Worm (Caenorhabditis elegans) whole organism, L4 larva: ENCODE results near the gene T07A9.15.

Experiments used
- F44E2.7 ChIP-seq: fragments of 200-800 bp; sonication (Bioruptor generic); IDR thresholded peaks from 2 replicates; pipeline ENCODE4 v2.1.2; 2022; ENCODE audit warnings: missing genetic modification characterization, missing compliant biosample characterization
- F49E8.2 ChIP-seq: sonication (generic microtip); optimal IDR thresholded peaks from 2 replicates; lab custom pipeline; 2016; ENCODE audit warnings: missing compliant biosample characterization, mild to moderate bottlenecking, missing genetic modification characterization, borderline replicate concordance
- R02D3.7 ChIP-seq: fragments of 150-350 bp; sonication (generic microtip); optimal IDR thresholded peaks from 3 replicates; lab custom pipeline; 2014; ENCODE audit warnings: missing biosample characterization, missing genetic modification characterization
- Y105C5A.15 ChIP-seq: fragments of 200-800 bp; sonication (Bioruptor generic); IDR thresholded peaks from 2 replicates; pipeline ENCODE4 v1.3.6; 2022; ENCODE audit warnings: missing genetic modification characterization, missing compliant biosample characterization
- Y48G9A.11 ChIP-seq: fragments of 200-800 bp; sonication (Bioruptor generic); IDR thresholded peaks from 2 replicates; pipeline ENCODE4 v1.3.6; 2022; ENCODE audit warnings: missing genetic modification reagents, missing genetic modification characterization, missing compliant biosample characterization
- Y75B8A.6 ChIP-seq: fragments of 200-800 bp; sonication (Bioruptor generic); IDR thresholded peaks from 2 replicates; pipeline ENCODE4 v1.3.6; 2022; ENCODE audit warnings: missing genetic modification reagents, missing genetic modification characterization, missing compliant biosample characterization
- ZK546.5 ChIP-seq, 2 experiments: sonication (generic microtip); optimal IDR thresholded peaks; 2 replicates each; lab custom pipeline; 2017; ENCODE audit warnings: missing biosample characterization in 2 of 2, missing genetic modification characterization in 2 of 2
- aha-1 ChIP-seq: fragments of 150-350 bp; peaks from one replicate; lab custom pipeline; 2014; ENCODE audit warnings: missing biosample characterization, missing genetic modification characterization
- ama-1 ChIP-seq: fragments of 150-350 bp; optimal IDR thresholded peaks from 2 replicates; lab custom pipeline; 2014; ENCODE audit warnings: inconsistent platforms, mixed read lengths
- ctbp-1 ChIP-seq: fragments of 200-800 bp; sonication (Bioruptor generic); IDR thresholded peaks from 2 replicates; pipeline ENCODE4 v1.3.6; 2022; ENCODE audit warnings: missing genetic modification reagents, missing genetic modification characterization, missing compliant biosample characterization
- daf-16 ChIP-seq, 3 experiments: sonication (generic microtip); optimal IDR thresholded peaks; 2 replicates each; lab custom pipeline; 2016 to 2017; ENCODE audit warnings: missing genetic modification characterization in 3 of 3, missing genetic modification reagents in 3 of 3, mild to moderate bottlenecking in 2 of 3, missing compliant biosample characterization in 2 of 3, missing biosample characterization in 1 of 3, moderate library complexity in 1 of 3
- daf-19 ChIP-seq: fragments of 200-800 bp; sonication (Bioruptor generic); conservative IDR thresholded peaks from 2 replicates; pipeline ENCODE4 v1.3.6; 2022; ENCODE audit warnings: missing genetic modification characterization, missing compliant biosample characterization
- daf-8 ChIP-seq: fragments of 200-800 bp; sonication (Bioruptor generic); IDR thresholded peaks from 2 replicates; pipeline ENCODE4 v1.3.6; 2022; ENCODE audit warnings: missing genetic modification characterization, missing compliant biosample characterization
- dmd-6 ChIP-seq: fragments of 200-800 bp; sonication (Bioruptor generic); IDR thresholded peaks from 2 replicates; pipeline ENCODE4 v1.3.6; 2022; ENCODE audit warnings: missing genetic modification reagents, missing genetic modification characterization, missing compliant biosample characterization
- dmd-9 ChIP-seq: fragments of 200-800 bp; sonication (Bioruptor generic); IDR thresholded peaks from 2 replicates; pipeline ENCODE4 v1.3.6; 2022; ENCODE audit warnings: missing genetic modification reagents, missing genetic modification characterization, missing compliant biosample characterization
- egl-43 ChIP-seq: fragments of 200-800 bp; sonication (Bioruptor generic); IDR thresholded peaks from 2 replicates; pipeline ENCODE4 v1.3.6; 2022; ENCODE audit warnings: missing genetic modification reagents, missing genetic modification characterization, missing compliant biosample characterization
- fkh-10 ChIP-seq: fragments of 150-350 bp; optimal IDR thresholded peaks from 2 replicates; lab custom pipeline; 2014; ENCODE audit warnings: missing biosample characterization, missing genetic modification reagents, missing genetic modification characterization
- hlh-30 ChIP-seq: sonication (generic microtip); optimal IDR thresholded peaks from 2 replicates; lab custom pipeline; 2017; ENCODE audit warnings: antibody characterized with exemption, mild to moderate bottlenecking, missing genetic modification characterization, missing compliant biosample characterization; ENCODE audit not compliant: insufficient read depth
- hmg-1.1 ChIP-seq: fragments of 200-800 bp; sonication (Bioruptor generic); IDR thresholded peaks from 2 replicates; pipeline ENCODE4 v1.3.6; 2022; ENCODE audit warnings: missing genetic modification reagents, missing genetic modification characterization, missing compliant biosample characterization
- lim-7 ChIP-seq: fragments of 200-800 bp; sonication (Bioruptor generic); IDR thresholded peaks from 2 replicates; pipeline ENCODE4 v1.3.6; 2022; ENCODE audit warnings: missing genetic modification characterization, missing compliant biosample characterization
- lin-1 ChIP-seq: fragments of 200-800 bp; sonication (Bioruptor generic); IDR thresholded peaks from 2 replicates; pipeline ENCODE4 v1.3.6; 2022; ENCODE audit warnings: missing genetic modification reagents, missing genetic modification characterization, missing compliant biosample characterization
- lin-13 ChIP-seq: fragments of 150-350 bp; optimal IDR thresholded peaks from 2 replicates; lab custom pipeline; 2014; ENCODE audit warnings: missing biosample characterization, missing genetic modification reagents, missing genetic modification characterization
- lin-29 ChIP-seq: fragments of 200-800 bp; sonication (Bioruptor generic); IDR thresholded peaks from 2 replicates; pipeline ENCODE4 v1.3.6; 2022; ENCODE audit warnings: missing genetic modification reagents, missing genetic modification characterization, missing compliant biosample characterization
- lin-38 ChIP-seq: fragments of 200-800 bp; sonication (Bioruptor generic); IDR thresholded peaks from 2 replicates; pipeline ENCODE4 v1.3.6; 2022; ENCODE audit warnings: missing genetic modification reagents, missing genetic modification characterization, missing compliant biosample characterization
- lin-39 ChIP-seq: fragments of 150-350 bp; optimal IDR thresholded peaks from 2 replicates; lab custom pipeline; 2014; ENCODE audit warnings: missing biosample characterization, missing genetic modification reagents, missing genetic modification characterization
- madf-5 ChIP-seq, 2 experiments: fragments of 200-800 bp; sonication (Bioruptor generic); IDR thresholded peaks; 2 replicates each; pipeline ENCODE4 v1.3.6; 2022; ENCODE audit warnings: missing compliant biosample characterization in 2 of 2, missing genetic modification characterization in 2 of 2
- mdl-1 ChIP-seq, 2 experiments: fragments of 150-350 bp in 1 of 2; sonication (generic microtip) in 1 of 2; optimal IDR thresholded peaks; 2 replicates each; lab custom pipeline; 2014 to 2017; ENCODE audit warnings: missing biosample characterization in 2 of 2, missing genetic modification characterization in 2 of 2
- mdt-29 ChIP-seq: fragments of 200-800 bp; sonication (Bioruptor generic); IDR thresholded peaks from 2 replicates; pipeline ENCODE4 v1.3.6; 2022; ENCODE audit warnings: missing genetic modification reagents, missing genetic modification characterization, missing compliant biosample characterization
- mep-1 ChIP-seq: fragments of 150-350 bp; sonication (generic microtip); optimal IDR thresholded peaks from 3 replicates; lab custom pipeline; 2014; ENCODE audit warnings: missing biosample characterization, missing genetic modification characterization
- mes-2 ChIP-seq: sonication (generic microtip); optimal IDR thresholded peaks from 2 replicates; lab custom pipeline; 2016; ENCODE audit warnings: missing genotype, mild to moderate bottlenecking, missing genetic modification characterization, missing compliant biosample characterization; ENCODE audit not compliant: poor library complexity, severe bottlenecking
- nhr-10 ChIP-seq: fragments of 150-350 bp; optimal IDR thresholded peaks from 2 replicates; lab custom pipeline; 2014; ENCODE audit warnings: missing biosample characterization, missing genetic modification characterization
- nhr-25 ChIP-seq: sonication (generic microtip); optimal IDR thresholded peaks from 2 replicates; lab custom pipeline; 2017; ENCODE audit warnings: missing genetic modification characterization, mild to moderate bottlenecking, missing compliant biosample characterization, antibody characterized with exemption, moderate library complexity, borderline replicate concordance; ENCODE audit not compliant: insufficient read depth
- nhr-48 ChIP-seq: sonication (generic microtip); optimal IDR thresholded peaks from 2 replicates; lab custom pipeline; 2016; ENCODE audit warnings: mild to moderate bottlenecking, missing genetic modification characterization, missing compliant biosample characterization
- nhr-6 ChIP-seq: fragments of 150-350 bp; optimal IDR thresholded peaks from 2 replicates; lab custom pipeline; 2014; ENCODE audit warnings: missing biosample characterization, missing genetic modification characterization
- rbr-2 ChIP-seq: sonication (generic microtip); optimal IDR thresholded peaks from 2 replicates; lab custom pipeline; 2016; ENCODE audit warnings: missing genotype, missing genetic modification characterization, missing compliant biosample characterization
- saeg-2 ChIP-seq: fragments of 200-800 bp; sonication (Bioruptor generic); IDR thresholded peaks from 2 replicates; pipeline ENCODE4 v1.3.6; 2022; ENCODE audit warnings: missing genetic modification reagents, missing genetic modification characterization, missing compliant biosample characterization
- snpc-1.2 ChIP-seq: fragments of 200-800 bp; sonication (Bioruptor generic); IDR thresholded peaks from 2 replicates; pipeline ENCODE4 v1.3.6; 2022; ENCODE audit warnings: missing genetic modification reagents, missing genetic modification characterization, missing compliant biosample characterization
- tra-1 ChIP-seq: fragments of 200-800 bp; sonication (Bioruptor generic); IDR thresholded peaks from 2 replicates; pipeline ENCODE4 v1.3.6; 2022; ENCODE audit warnings: missing genetic modification reagents, missing genetic modification characterization, missing compliant biosample characterization
- unc-62 ChIP-seq, 3 experiments: fragments of 150-350 bp in 1 of 3; sonication (generic microtip); optimal IDR thresholded peaks in 2 of 3; peaks in 1 of 3; 1 replicate in 1 of 3; 2 replicates in 2 of 3; lab custom pipeline; 2014 to 2017; ENCODE audit warnings: missing biosample characterization in 3 of 3, missing genetic modification characterization in 3 of 3, missing genetic modification reagents in 3 of 3, missing genotype in 1 of 3
- vab-7 ChIP-seq: fragments of 200-800 bp; sonication (Bioruptor generic); IDR thresholded peaks from 2 replicates; pipeline ENCODE4 v1.3.6; 2022; ENCODE audit warnings: missing genetic modification reagents, missing genetic modification characterization, missing compliant biosample characterization
- zag-1 ChIP-seq: fragments of 150-350 bp; optimal IDR thresholded peaks from 2 replicates; lab custom pipeline; 2014; ENCODE audit warnings: missing biosample characterization, missing genetic modification characterization
- zip-2 ChIP-seq: fragments of 150-350 bp; optimal IDR thresholded peaks from 2 replicates; lab custom pipeline; 2014; ENCODE audit warnings: missing biosample characterization, missing genetic modification characterization

The T07A9.15 gene

DNA sequence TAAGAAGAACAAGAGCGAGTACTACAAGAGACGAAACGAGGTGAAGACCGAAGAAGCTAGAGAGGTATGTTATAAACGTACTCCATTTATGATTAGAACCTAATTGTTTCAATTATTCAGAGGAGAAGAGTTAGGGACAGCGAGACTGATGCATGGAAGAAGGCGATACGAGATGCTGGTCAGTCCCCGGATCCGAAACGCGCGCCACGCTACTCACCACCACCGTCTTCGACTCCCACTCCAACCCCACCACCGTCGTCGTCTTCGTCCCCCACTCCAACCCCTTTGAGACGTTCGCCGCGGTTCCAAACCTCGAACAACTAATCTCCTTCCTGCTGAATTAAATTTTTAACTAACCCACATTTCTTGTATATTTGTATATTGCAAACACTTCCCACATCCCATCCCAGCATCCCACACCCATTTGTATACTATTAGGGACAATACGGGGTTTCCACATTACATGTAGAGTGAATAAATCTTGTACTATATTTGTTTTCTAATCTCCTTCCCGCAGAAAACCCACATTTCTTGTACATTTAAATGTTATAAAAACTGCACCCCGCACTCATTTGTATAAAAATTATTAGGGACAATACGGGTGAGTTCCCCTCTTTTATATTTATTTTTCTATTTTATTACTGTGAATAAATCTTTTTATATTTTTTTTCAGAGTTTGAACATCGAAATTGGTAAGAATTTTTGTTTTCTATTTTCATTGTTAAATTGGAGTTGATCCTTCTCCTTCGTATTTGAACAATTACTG lies 5.9 kb downstream of the T07A9.15 start (continued):
- 0 out of 2 replicates have a peak, but pooled peaks have one; percentile 12 for TF ChIP-seq Y48G9A.11 (GFP tag; lab: Robert Waterston, UW)
- TF ChIP-seq egl-43 (GFP tag; lab: Robert Waterston, UW): peak; percentile 71; the same call in 1 of the 2 replicates
- no peak for TF ChIP-seq nhr-6 (tag; lab: Kevin White, UChicago)
- TF ChIP-seq F49E8.2: no peak
- TF ChIP-seq hmg-1.1 (GFP tag; lab: Robert Waterston, UW): no peak
- no peak for TF ChIP-seq R02D3.7
- TF ChIP-seq zip-2: no peak
- no peak for TF ChIP-seq daf-8 (GFP tag; lab: Robert Waterston, UW)
- TF ChIP-seq mep-1 (tag; lab: Kevin White, UChicago): no peak
- TF ChIP-seq rbr-2 (tag; lab: Kevin White, UChicago): no peak

DNA sequence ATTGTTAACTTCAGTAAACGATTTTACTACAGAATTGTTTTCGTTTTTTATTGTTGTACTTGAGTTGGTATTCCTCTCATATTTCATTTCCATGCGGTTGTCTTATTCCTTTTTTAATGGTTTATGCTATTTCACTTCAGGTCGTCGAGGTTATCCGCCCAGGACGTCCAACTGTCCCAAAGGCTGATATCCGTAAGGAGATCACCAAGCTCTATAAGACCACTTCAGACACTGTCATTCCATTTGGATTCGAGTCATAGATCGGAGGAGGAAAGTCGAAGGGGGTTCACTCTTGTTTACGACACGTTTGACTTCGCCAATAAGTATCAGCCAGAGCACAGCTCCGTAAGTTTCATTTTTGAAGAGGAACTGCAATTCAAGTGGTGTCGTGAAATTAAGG lies 6.8 kb downstream of the T07A9.15 start, which contains the start of gene T07A9.14:
Gene T07A9.14 (plus strand): TSS at position 124 of the 400 bp plus-strand sequence.
- TF ChIP-seq ctbp-1 (GFP tag; lab: Robert Waterston, UW): peak; percentile 41
- TF ChIP-seq snpc-1.2 (GFP tag; lab: Robert Waterston, UW): peak; percentile 14; the same call in 1 of the 2 replicates
- no peak for TF ChIP-seq lin-29
- no peak for TF ChIP-seq lin-1 (GFP tag; lab: Robert Waterston, UW)
- TF ChIP-seq tra-1 (GFP tag; lab: Robert Waterston, UW): no peak
- TF ChIP-seq nhr-10 (tag; lab: Kevin White, UChicago): no peak
- no peak for TF ChIP-seq madf-5 (GFP tag; IDR thresholded peaks at IDR 0.05; lab: Robert Waterston, UW)
- 0 out of 2 replicates have a peak, but pooled peaks have one; percentile 4 for TF ChIP-seq lim-7 (GFP tag; lab: Robert Waterston, UW)
- TF ChIP-seq lin-39 (tag; lab: Kevin White, UChicago): no peak
- TF ChIP-seq Y75B8A.6 (GFP tag; lab: Robert Waterston, UW): 0 out of 2 replicates have a peak, but pooled peaks have one; percentile 38
- TF ChIP-seq ZK546.5 (tag; optimal IDR thresholded peaks at IDR 0.05; lab: Kevin White, UChicago): no peak
- TF ChIP-seq unc-62 (GFP tag; optimal IDR thresholded peaks at IDR 0.05 in 1 of 2; lab: Kevin White, UChicago): no peak
- no peak for TF ChIP-seq unc-62 (tag; optimal IDR thresholded peaks at IDR 0.05; lab: Kevin White, UChicago)
- TF ChIP-seq aha-1 (tag; lab: Kevin White, UChicago): peak; percentile 98
- peak; percentile 25 for TF ChIP-seq F49E8.2
- no peak for TF ChIP-seq zag-1
- TF ChIP-seq Y48G9A.11 (GFP tag; lab: Robert Waterston, UW): peak; percentile 66; the same call in 1 of the 2 replicates
- no peak for TF ChIP-seq hlh-30 (tag; lab: Kevin White, UChicago)
- peak; percentile 22; the same call in 1 of the 2 replicates for TF ChIP-seq mdt-29 (GFP tag; lab: Robert Waterston, UW)
- TF ChIP-seq lin-38: peak; percentile 47; the same call in 1 of the 2 replicates
- TF ChIP-seq ama-1 (lab: Kevin White, UChicago): peak; percentile 58
- peak; percentile 44 for TF ChIP-seq mes-2 (tag; lab: Kevin White, UChicago)
- TF ChIP-seq daf-19 (GFP tag; lab: Robert Waterston, UW): no peak
- TF ChIP-seq, all 104 proteins: peak for 11

DNA sequence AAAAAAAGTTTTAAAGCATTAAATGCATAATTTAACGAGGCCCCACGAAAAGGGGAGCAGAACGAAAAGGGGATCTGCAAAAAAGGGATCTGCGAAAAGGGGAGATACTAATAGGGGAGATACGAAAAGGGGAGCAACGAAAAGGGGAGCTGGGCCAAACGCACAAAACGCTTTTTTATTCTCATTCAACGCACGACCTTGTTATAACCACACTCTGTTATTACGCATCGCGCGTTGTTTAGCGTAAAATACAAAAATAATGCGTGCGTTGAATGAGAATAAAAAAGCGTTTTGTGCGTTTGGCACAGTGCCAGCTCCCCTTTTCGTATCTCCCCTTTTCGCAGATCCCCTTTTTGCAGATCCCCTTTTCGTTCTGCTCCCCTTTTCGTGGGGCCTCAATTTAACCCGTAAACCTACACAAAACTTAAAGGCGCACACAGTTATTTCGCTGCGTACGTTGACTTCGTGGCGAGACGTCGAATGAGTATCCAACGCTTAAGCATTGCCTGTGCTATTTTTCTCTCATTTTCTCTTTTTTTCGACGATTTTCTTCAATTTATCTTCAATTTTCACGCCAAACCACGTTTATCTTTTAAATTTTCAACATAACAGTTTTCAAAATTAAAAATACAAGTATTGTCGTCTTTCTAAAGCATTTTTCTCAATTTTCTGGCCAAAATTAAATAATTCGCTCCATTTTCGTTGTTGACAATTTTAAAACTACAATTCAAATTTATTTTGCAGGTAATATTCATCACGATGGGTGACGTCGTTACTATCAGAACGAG lies 8.0 kb downstream of the T07A9.15 start, which contains the start of gene rps-24:
Gene rps-24 (plus strand): TSS at position 738 of the 788 bp plus-strand sequence.
- TF ChIP-seq nhr-10 (tag; lab: Kevin White, UChicago) (peak; percentile 17), saeg-2 (GFP tag; lab: Robert Waterston, UW) (peak; percentile 77; the same call in 1 of the 2 replicates), vab-7 (GFP tag; lab: Robert Waterston, UW) (peak; percentile 99), daf-16 (GFP tag; optimal IDR thresholded peaks at IDR 0.05; lab: Kevin White, UChicago) (peak in 1 of 2 experiments; percentile 29), daf-16 (tag; optimal IDR thresholded peaks at IDR 0.05; lab: Kevin White, UChicago) (peak; percentile 43), nhr-25 (peak; percentile 63), ZK546.5 (tag; optimal IDR thresholded peaks at IDR 0.05; lab: Kevin White, UChicago) (peak in 1 of 2 experiments; percentile 45), dmd-9 (GFP tag; lab: Robert Waterston, UW) (peak; percentile 96), R02D3.7 (peak; percentile 94), lin-13 (GFP tag; lab: Kevin White, UChicago) (peak; percentile 93), mdl-1 (tag; optimal IDR thresholded peaks at IDR 0.05; lab: Kevin White, UChicago) (peak; percentile 31 to 38), Y75B8A.6 (GFP tag; lab: Robert Waterston, UW) (peak; percentile 92), F44E2.7 (GFP tag; lab: Robert Waterston, UW) (0 out of 2 replicates have a peak, but pooled peaks have one; percentile 9), lin-38 (peak; percentile 93), fkh-10 (GFP tag; lab: Kevin White, UChicago) (peak; percentile 71), dmd-6 (GFP tag; lab: Robert Waterston, UW) (peak; percentile 95), nhr-48 (tag; lab: Kevin White, UChicago) (peak; percentile 61), Y105C5A.15 (GFP tag; lab: Robert Waterston, UW) (0 out of 2 replicates have a peak, but pooled peaks have one; percentile 55)
